Fruit fly (Drosophila melanogaster) whole organism, embryonic: ENCODE data around the gene CG7173.

Experiments used
- BEAF-32 ChIP-seq: fragments of 200-800 bp; sonication (Bioruptor generic); optimal IDR thresholded peaks from 3 replicates; lab custom pipeline; 2017; ENCODE audit warnings: missing biosample characterization, missing genetic modification characterization, mild to moderate bottlenecking, moderate library complexity, missing genetic modification reagents
- CG10267 ChIP-seq: fragments of 200-800 bp; sonication (Bioruptor generic); optimal IDR thresholded peaks from 2 replicates; lab custom pipeline; 2018; ENCODE audit warnings: missing biosample characterization, mild to moderate bottlenecking, missing genetic modification characterization, moderate library complexity
- CG10431 ChIP-seq: fragments of 200-800 bp; sonication (Bioruptor generic); optimal IDR thresholded peaks from 3 replicates; lab custom pipeline; 2018; ENCODE audit warnings: missing biosample characterization, mild to moderate bottlenecking, missing genetic modification characterization
- CG12659 ChIP-seq: fragments of 200-800 bp; sonication (Bioruptor generic); optimal IDR thresholded peaks from 3 replicates; lab custom pipeline; 2017; ENCODE audit warnings: mild to moderate bottlenecking, missing biosample characterization, missing genetic modification reagents, missing genetic modification characterization
- CG14860 ChIP-seq: fragments of 200-800 bp; sonication (Bioruptor generic); IDR thresholded peaks from 3 replicates; pipeline ENCODE4 v1.3.6; 2022; ENCODE audit warnings: missing biosample characterization, missing genetic modification characterization; ENCODE audit not compliant: partially characterized antibody
- CG16813 ChIP-seq: fragments of 200-800 bp; sonication (Bioruptor generic); IDR thresholded peaks from 3 replicates; pipeline ENCODE4 v1.3.6; 2022; ENCODE audit warnings: missing biosample characterization, missing genetic modification characterization; ENCODE audit not compliant: partially characterized antibody
- CG17186 ChIP-seq: fragments of 200-800 bp; sonication (Bioruptor generic); optimal IDR thresholded peaks from 3 replicates; lab custom pipeline; 2017; ENCODE audit warnings: missing biosample characterization, missing genetic modification reagents, missing genetic modification characterization
- CG2116 ChIP-seq: fragments of 200-800 bp; sonication (Bioruptor generic); optimal IDR thresholded peaks from 3 replicates; lab custom pipeline; 2018; ENCODE audit warnings: missing biosample characterization, mild to moderate bottlenecking, missing genetic modification characterization
- CG34224 ChIP-seq: fragments of 200-800 bp; sonication (Bioruptor generic); IDR thresholded peaks from 3 replicates; pipeline ENCODE4 v1.3.6; 2022; ENCODE audit warnings: missing biosample characterization, missing genetic modification characterization; ENCODE audit not compliant: partially characterized antibody
- CG4424 ChIP-seq: fragments of 200-800 bp; sonication (Bioruptor generic); optimal IDR thresholded peaks from 3 replicates; lab custom pipeline; 2016; ENCODE audit warnings: missing biosample characterization, missing genetic modification characterization
- CG6791 ChIP-seq: fragments of 200-800 bp; sonication (Bioruptor generic); IDR thresholded peaks from 3 replicates; pipeline ENCODE4 v1.3.6; 2022; ENCODE audit warnings: missing biosample characterization, missing genetic modification characterization; ENCODE audit not compliant: partially characterized antibody
- CG8290 ChIP-seq, 3 experiments: fragments of 200-800 bp; sonication (Bioruptor generic); optimal IDR thresholded peaks; 2 replicates each; lab custom pipeline; 2016 to 2019; ENCODE audit warnings: missing biosample characterization in 3 of 3, missing genetic modification characterization in 3 of 3, mild to moderate bottlenecking in 2 of 3, moderate library complexity in 1 of 3
- CG9609 ChIP-seq: fragments of 200-800 bp; sonication (Bioruptor generic); optimal IDR thresholded peaks from 3 replicates; lab custom pipeline; 2016; ENCODE audit warnings: missing biosample characterization, missing genetic modification characterization
- CHES-1-like ChIP-seq: fragments of 200-800 bp; sonication (Bioruptor generic); optimal IDR thresholded peaks from 2 replicates; lab custom pipeline; 2016; ENCODE audit warnings: missing biosample characterization, missing genetic modification characterization
- D ChIP-seq, 2 experiments: fragments of 200-800 bp in 1 of 2; fragments of >200 bp in 1 of 2; sonication (Bioruptor generic) in 1 of 2; optimal IDR thresholded peaks; 2 replicates in 1 of 2; 3 replicates in 1 of 2; lab custom pipeline; 2017; ENCODE audit warnings: mild to moderate bottlenecking in 1 of 2, missing biosample characterization in 1 of 2, missing genetic modification characterization in 1 of 2, missing genetic modification reagents in 1 of 2
- D19A ChIP-seq: fragments of 200-800 bp; optimal IDR thresholded peaks from 3 replicates; lab custom pipeline; 2019; ENCODE audit warnings: missing biosample characterization, mild to moderate bottlenecking, missing genetic modification characterization, moderate library complexity
- Doc3 ChIP-seq: fragments of 200-800 bp; sonication (Bioruptor generic); IDR thresholded peaks from 3 replicates; pipeline ENCODE4 v1.3.6; 2022; ENCODE audit warnings: missing biosample characterization, missing genetic modification characterization; ENCODE audit not compliant: partially characterized antibody
- Dp ChIP-seq: fragments of 200-800 bp; sonication (Bioruptor generic); optimal IDR thresholded peaks from 2 replicates; lab custom pipeline; 2018; ENCODE audit warnings: missing biosample characterization, mild to moderate bottlenecking, missing genetic modification characterization, moderate library complexity
- Ets65A ChIP-seq: fragments of 200-800 bp; sonication (Bioruptor generic); peaks from one replicate; lab custom pipeline; 2016; ENCODE audit warnings: missing biosample characterization, missing genetic modification characterization
- HLH4C ChIP-seq: fragments of 200-800 bp; sonication (Bioruptor generic); IDR thresholded peaks from 3 replicates; pipeline ENCODE4 v1.3.6; 2022; ENCODE audit warnings: missing biosample characterization, missing genetic modification characterization; ENCODE audit not compliant: partially characterized antibody
- HmgD ChIP-seq: fragments of 200-800 bp; sonication (Bioruptor generic); optimal IDR thresholded peaks from 3 replicates; lab custom pipeline; 2016; ENCODE audit warnings: missing biosample characterization, missing genetic modification characterization
- Kr ChIP-seq: fragments of 200-800 bp; sonication (Bioruptor generic); optimal IDR thresholded peaks from 2 replicates; lab custom pipeline; 2017; ENCODE audit warnings: missing biosample characterization, mild to moderate bottlenecking, missing genetic modification characterization
- MESR4 ChIP-seq: fragments of 200-800 bp; sonication (Bioruptor generic); optimal IDR thresholded peaks from 2 replicates; lab custom pipeline; 2018; ENCODE audit warnings: missing biosample characterization, mild to moderate bottlenecking, missing genetic modification characterization, moderate library complexity
- Pdp1 ChIP-seq, 2 experiments: fragments of 200-800 bp; sonication (Bioruptor generic); optimal IDR thresholded peaks; 3 replicates each; lab custom pipeline; 2016; ENCODE audit warnings: missing biosample characterization in 2 of 2, missing genetic modification characterization in 2 of 2, mild to moderate bottlenecking in 1 of 2, moderate library complexity in 1 of 2
- Scr ChIP-seq: fragments of 200-800 bp; sonication (Bioruptor generic); IDR thresholded peaks from 2 replicates; pipeline ENCODE4 v1.3.6; 2022; ENCODE audit warnings: missing biosample characterization, missing genetic modification characterization; ENCODE audit not compliant: partially characterized antibody
- Sin3A ChIP-seq: fragments of >200 bp; optimal IDR thresholded peaks from 2 replicates; lab custom pipeline; 2018
- Sry-δ ChIP-seq: fragments of 200-800 bp; sonication (Bioruptor generic); optimal IDR thresholded peaks from 2 replicates; lab custom pipeline; 2016; ENCODE audit warnings: missing biosample characterization, missing genetic modification characterization
- al ChIP-seq: fragments of 200-800 bp; sonication (Bioruptor generic); IDR thresholded peaks from 2 replicates; pipeline ENCODE4 v1.3.6; 2022; ENCODE audit warnings: missing biosample characterization, missing genetic modification characterization
- amos ChIP-seq: fragments of 200-800 bp; sonication (Bioruptor generic); IDR thresholded peaks from 2 replicates; pipeline ENCODE4 v1.3.6; 2022; ENCODE audit warnings: missing biosample characterization, missing genetic modification characterization; ENCODE audit not compliant: partially characterized antibody
- ato ChIP-seq: fragments of 200-800 bp; sonication (Bioruptor generic); IDR thresholded peaks from 2 replicates; pipeline ENCODE4 v1.3.6; 2022; ENCODE audit warnings: missing biosample characterization, missing genetic modification characterization; ENCODE audit not compliant: partially characterized antibody
- chinmo ChIP-seq: fragments of 200-800 bp; sonication (Bioruptor generic); IDR thresholded peaks from 4 replicates; pipeline ENCODE4 v1.3.6; 2022; ENCODE audit warnings: missing biosample characterization, missing genetic modification characterization; ENCODE audit not compliant: partially characterized antibody
- crp ChIP-seq, 2 experiments: fragments of 200-800 bp; sonication (Bioruptor generic); optimal IDR thresholded peaks; 2 replicates in 1 of 2; 3 replicates in 1 of 2; lab custom pipeline; 2017; ENCODE audit warnings: missing biosample characterization in 2 of 2, missing genetic modification characterization in 2 of 2, mild to moderate bottlenecking in 1 of 2, moderate library complexity in 1 of 2
- dysf ChIP-seq: fragments of 200-800 bp; sonication (Bioruptor generic); IDR thresholded peaks from 3 replicates; pipeline ENCODE4 v1.3.6; 2022; ENCODE audit warnings: missing biosample characterization, missing genetic modification characterization
- fu2 ChIP-seq: fragments of 200-800 bp; sonication (Bioruptor generic); optimal IDR thresholded peaks from 2 replicates; lab custom pipeline; 2016; ENCODE audit warnings: missing biosample characterization, missing genetic modification characterization
- gro ChIP-seq: fragments of 200-800 bp; sonication (Bioruptor generic); optimal IDR thresholded peaks from 2 replicates; lab custom pipeline; 2016; ENCODE audit warnings: missing biosample characterization, missing genetic modification characterization
- hbn ChIP-seq: fragments of 200-800 bp; sonication (Bioruptor generic); IDR thresholded peaks from 2 replicates; pipeline ENCODE4 v1.3.6; 2022; ENCODE audit warnings: missing biosample characterization, missing genetic modification characterization; ENCODE audit not compliant: partially characterized antibody
- inv ChIP-seq: fragments of 200-800 bp; sonication (Bioruptor generic); IDR thresholded peaks from 2 replicates; pipeline ENCODE4 v1.3.6; 2022; ENCODE audit warnings: missing biosample characterization, missing genetic modification characterization; ENCODE audit not compliant: partially characterized antibody
- lbe ChIP-seq: fragments of 200-800 bp; sonication (Bioruptor generic); optimal IDR thresholded peaks from 2 replicates; lab custom pipeline; 2016; ENCODE audit warnings: missing biosample characterization, mild to moderate bottlenecking, missing genetic modification characterization
- mld ChIP-seq: fragments of 200-800 bp; sonication (Bioruptor generic); IDR thresholded peaks from 3 replicates; pipeline ENCODE4 v1.3.6; 2022; ENCODE audit warnings: missing biosample characterization, missing genetic modification characterization; ENCODE audit not compliant: partially characterized antibody
- pzg ChIP-seq: fragments of 200-800 bp; sonication (Bioruptor generic); optimal IDR thresholded peaks from 3 replicates; lab custom pipeline; 2018; ENCODE audit warnings: missing biosample characterization, mild to moderate bottlenecking, missing genetic modification characterization, moderate library complexity
- sens-2 ChIP-seq: fragments of 200-800 bp; sonication (Bioruptor generic); IDR thresholded peaks from 2 replicates; pipeline ENCODE4 v1.3.6; 2022; ENCODE audit warnings: missing biosample characterization, missing genetic modification characterization
- tna ChIP-seq: fragments of 200-800 bp; sonication (Bioruptor generic); IDR thresholded peaks from 2 replicates; pipeline ENCODE4 v1.3.6; 2022; ENCODE audit warnings: missing biosample characterization, missing genetic modification characterization; ENCODE audit not compliant: partially characterized antibody
- vnd ChIP-seq: fragments of 200-800 bp; sonication (Bioruptor generic); IDR thresholded peaks from 3 replicates; pipeline ENCODE4 v1.3.6; 2022; ENCODE audit warnings: missing biosample characterization, missing genetic modification characterization; ENCODE audit not compliant: partially characterized antibody
- wek ChIP-seq: fragments of 200-800 bp; sonication (Bioruptor generic); optimal IDR thresholded peaks from 3 replicates; lab custom pipeline; 2018; ENCODE audit warnings: missing biosample characterization, mild to moderate bottlenecking, missing genetic modification characterization, moderate library complexity
- zen ChIP-seq: fragments of 200-800 bp; sonication (Bioruptor generic); optimal IDR thresholded peaks from 3 replicates; lab custom pipeline; 2018; ENCODE audit warnings: missing biosample characterization, mild to moderate bottlenecking, missing genetic modification characterization, moderate library complexity

The CG7173 gene

dm6 chr3L:21533270-21533948 is 24.6 kb downstream of the CG7173 start, which contains the start of gene Mkrn1 (continued):
- TF ChIP-seq Scr (GFP tag; lab: Robert Waterston, UW) = peak; percentile 76
- no peak for TF ChIP-seq dysf
- TF ChIP-seq Ets65A (GFP tag; lab: Kevin White, UChicago) = peak; percentile 34
- TF ChIP-seq Pdp1 (GFP tag; optimal IDR thresholded peaks at IDR 0.05; lab: Kevin White, UChicago) = peak in 1 of 2 experiments; percentile 21
- no peak for TF ChIP-seq CG4424 (GFP tag; lab: Kevin White, UChicago)
- peak; percentile 29; the same call in 1 of the 3 replicates for TF ChIP-seq Doc3
- no peak for TF ChIP-seq CG9609 (GFP tag; lab: Kevin White, UChicago)
- peak; percentile 80 for TF ChIP-seq CG8290 (GFP tag; optimal IDR thresholded peaks at IDR 0.05; lab: Kevin White, UChicago)
- TF ChIP-seq CG8290 (tag; optimal IDR thresholded peaks at IDR 0.05; lab: Kevin White, UChicago) = no peak
- peak; percentile 94 for TF ChIP-seq CG6791 (GFP tag; lab: Robert Waterston, UW)
- TF ChIP-seq Kr (GFP tag; lab: Kevin White, UChicago) = no peak
- peak; percentile 94 for TF ChIP-seq CG16813
- peak; percentile 53 for TF ChIP-seq BEAF-32 (GFP tag; lab: Kevin White, UChicago)
- TF ChIP-seq CG10267 (tag; lab: Kevin White, UChicago) = peak; percentile 47
- peak in 1 of 2 experiments; percentile 1 for TF ChIP-seq crp (GFP tag; optimal IDR thresholded peaks at IDR 0.05; lab: Kevin White, UChicago)
- TF ChIP-seq amos (GFP tag; lab: Robert Waterston, UW) = peak; percentile 54; the same call in 1 of the 2 replicates
- TF ChIP-seq CHES-1-like = peak; percentile 31
- peak; percentile 44 for TF ChIP-seq D19A (tag; lab: Kevin White, UChicago)
- 0 out of 4 replicates have a peak, but pooled peaks have one; percentile 71 for TF ChIP-seq chinmo (GFP tag; lab: Robert Waterston, UW)
- TF ChIP-seq D (optimal IDR thresholded peaks at IDR 0.05; lab: Kevin White, UChicago) = peak; percentile 67
- TF ChIP-seq D (GFP tag; optimal IDR thresholded peaks at IDR 0.05; lab: Kevin White, UChicago) = no peak
- peak; percentile 97 for TF ChIP-seq CG14860 (GFP tag; lab: Robert Waterston, UW)
- peak; percentile 35 for TF ChIP-seq gro (GFP tag; lab: Kevin White, UChicago)
- TF ChIP-seq zen (tag; lab: Kevin White, UChicago) = peak; percentile 4
- TF ChIP-seq tna (GFP tag; lab: Robert Waterston, UW) = peak; percentile 94
- peak; percentile 97 for TF ChIP-seq HLH4C (GFP tag; lab: Robert Waterston, UW)
- peak; percentile 72 for TF ChIP-seq pzg
- TF ChIP-seq sens-2 (GFP tag; lab: Robert Waterston, UW) = no peak
- TF ChIP-seq ato (GFP tag; lab: Robert Waterston, UW) = peak; percentile 79
- TF ChIP-seq CG34224 = peak; percentile 62; the same call in 2 of the 3 replicates
- TF ChIP-seq Sin3A (lab: Kevin White, UChicago) = peak; percentile 26
- TF ChIP-seq al (GFP tag; lab: Robert Waterston, UW) = no peak
- peak; percentile 83 for TF ChIP-seq vnd (GFP tag; lab: Robert Waterston, UW)
- TF ChIP-seq inv (GFP tag; lab: Robert Waterston, UW) = peak; percentile 58; the same call in 1 of the 2 replicates
- peak; percentile 44 for TF ChIP-seq HmgD
- TF ChIP-seq mld (GFP tag; lab: Robert Waterston, UW) = peak; percentile 78
- 0 out of 2 replicates have a peak, but pooled peaks have one; percentile 22 for TF ChIP-seq hbn (GFP tag; lab: Robert Waterston, UW)
- TF ChIP-seq lbe (GFP tag; lab: Kevin White, UChicago) = no peak
- TF ChIP-seq CG2116 = peak; percentile 9
- TF ChIP-seq wek (GFP tag; lab: Kevin White, UChicago) = peak; percentile 1
- peak; percentile 46 for TF ChIP-seq Sry-δ
- TF ChIP-seq fu2 = no peak
- peak; percentile 38 for TF ChIP-seq Dp
- peak; percentile 35 for TF ChIP-seq CG12659 (GFP tag; lab: Kevin White, UChicago)
- peak; percentile 40 for TF ChIP-seq CG17186 (GFP tag; lab: Kevin White, UChicago)
- peak; percentile 97 for TF ChIP-seq MESR4 (GFP tag; lab: Kevin White, UChicago)
- peak; percentile 2 for TF ChIP-seq CG10431 (GFP tag; lab: Kevin White, UChicago)
